Fruit fly (Drosophila melanogaster) whole organism: ENCODE results near the gene klar.

Source experiments
- CG8478 ChIP-seq: fragments of >200 bp; optimal IDR thresholded peaks from 2 replicates; lab custom pipeline; 2018; ENCODE audit warnings: inconsistent platforms
- Dll ChIP-seq: fragments of >200 bp; optimal IDR thresholded peaks from 2 replicates; lab custom pipeline; 2017
- EcR ChIP-seq, 2 experiments: fragments of >200 bp; optimal IDR thresholded peaks; 2 replicates each; lab custom pipeline; 2017; ENCODE audit warnings: missing biosample characterization in 2 of 2, missing genetic modification characterization in 2 of 2, missing genetic modification reagents in 2 of 2

- no peak for TF ChIP-seq CG8478 (lab: Kevin White, UChicago)
- TF ChIP-seq EcR (GFP tag; optimal IDR thresholded peaks at IDR 0.05; lab: Kevin White, UChicago) = no peak
- no peak for TF ChIP-seq Dll (lab: Kevin White, UChicago)
Observed at dm6 chr3L:395192-395591, 145.2 kb downstream of the klar start.
